Fruit fly (Drosophila melanogaster): ENCODE data around the gene P5cr.
A peak's percentile ranks its signal among the peaks of the same experiment; 100 is the strongest.

P5cr gene

dm6 chr3R:19028758-19029157 lies at the start of gene P5cr, which contains the start of gene GatA (continued):
- TF ChIP-seq CG3407 (GFP tag; optimal IDR thresholded peaks at IDR 0.05) = peak; percentile 10
- TF ChIP-seq lilli (GFP tag; optimal IDR thresholded peaks at IDR 0.05) = peak; percentile 97
- TF ChIP-seq oc (tag; optimal IDR thresholded peaks at IDR 0.05) = no peak
- no peak for TF ChIP-seq Scr (GFP tag; IDR thresholded peaks at IDR 0.05; ENCODE audit: partially characterized antibody)
- no peak for TF ChIP-seq lov (optimal IDR thresholded peaks at IDR 0.05)
- TF ChIP-seq lov (GFP tag; IDR thresholded peaks at IDR 0.05) = 0 out of 3 replicates have a peak, but pooled peaks have one; percentile 21
- TF ChIP-seq CG8765 (GFP tag; IDR thresholded peaks at IDR 0.05) = peak; percentile 39; the same call in 1 of the 2 replicates
- no peak for TF ChIP-seq CkIIα-i1 (GFP tag; IDR thresholded peaks at IDR 0.05)
- no peak for TF ChIP-seq CG15073 (GFP tag; optimal IDR thresholded peaks at IDR 0.05)
- peak; percentile 82 for TF ChIP-seq CG9876 (GFP tag; optimal IDR thresholded peaks at IDR 0.05)
- peak; percentile 56 for TF ChIP-seq CG13775 (GFP tag; optimal IDR thresholded peaks at IDR 0.05)
- no peak for TF ChIP-seq CG2202 (tag; optimal IDR thresholded peaks at IDR 0.05)
- no peak; the same call in 2 of the 3 replicates for TF ChIP-seq CG34224 (GFP tag; IDR thresholded peaks at IDR 0.05; ENCODE audit: partially characterized antibody)
- TF ChIP-seq ro (GFP tag; IDR thresholded peaks at IDR 0.05) = no peak
- TF ChIP-seq toy (GFP tag; IDR thresholded peaks at IDR 0.05) = no peak; the same call in 1 of the 2 replicates
- peak; percentile 92 for TF ChIP-seq MBD-R2 (GFP tag; IDR thresholded peaks at IDR 0.05)
- TF ChIP-seq Fer2 (tag; optimal IDR thresholded peaks at IDR 0.05) = peak; percentile 68
- TF ChIP-seq CG3726 (GFP tag; IDR thresholded peaks at IDR 0.05) = no peak
- peak; percentile 38 for TF ChIP-seq Ets97D (GFP tag; optimal IDR thresholded peaks at IDR 0.05)
- TF ChIP-seq CG11504 (tag; optimal IDR thresholded peaks at IDR 0.05) = peak; percentile 72
- TF ChIP-seq Oaz (GFP tag; IDR thresholded peaks at IDR 0.05) = peak; percentile 47; the same call in 1 of the 2 replicates
- no peak for TF ChIP-seq hth (optimal IDR thresholded peaks at IDR 0.05)
- TF ChIP-seq odd (GFP tag; optimal IDR thresholded peaks at IDR 0.05) = peak; percentile 60
- TF ChIP-seq CG33213 (GFP tag; optimal IDR thresholded peaks at IDR 0.05) = peak; percentile 75
- peak; percentile 72 for TF ChIP-seq wek (GFP tag; optimal IDR thresholded peaks at IDR 0.05)
- peak; percentile 45 for TF ChIP-seq Bdp1 (GFP tag; optimal IDR thresholded peaks at IDR 0.05)
- TF ChIP-seq CG10267 (tag; optimal IDR thresholded peaks at IDR 0.05) = peak; percentile 39
- TF ChIP-seq Doc2 (GFP tag; IDR thresholded peaks at IDR 0.05) = no peak
- TF ChIP-seq pb (GFP tag; optimal IDR thresholded peaks at IDR 0.05) = peak; percentile 64
- no peak for TF ChIP-seq h (optimal IDR thresholded peaks at IDR 0.05)
- TF ChIP-seq mld (GFP tag; IDR thresholded peaks at IDR 0.05; ENCODE audit: partially characterized antibody) = no peak
- TF ChIP-seq Dip3 (GFP tag; optimal IDR thresholded peaks at IDR 0.05) = peak; percentile 86
- peak; percentile 58 for TF ChIP-seq Hey (tag; optimal IDR thresholded peaks at IDR 0.05)
- peak; percentile 34 for TF ChIP-seq Ravus (GFP tag; IDR thresholded peaks at IDR 0.05)
- peak; percentile 50 for TF ChIP-seq Abd-B (GFP tag; optimal IDR thresholded peaks at IDR 0.05)
- TF ChIP-seq Xbp1 (GFP tag; optimal IDR thresholded peaks at IDR 0.05) = peak; percentile 91
- TF ChIP-seq Fer3 (tag; optimal IDR thresholded peaks at IDR 0.05) = peak; percentile 85
- TF ChIP-seq CG2120 (GFP tag; optimal IDR thresholded peaks at IDR 0.05) = peak; percentile 97
- no peak for TF ChIP-seq CG8478 (optimal IDR thresholded peaks at IDR 0.05)
- TF ChIP-seq Kr (GFP tag; optimal IDR thresholded peaks at IDR 0.05) = no peak
- peak; percentile 51; the same call in 1 of the 2 replicates for TF ChIP-seq Awh (GFP tag; IDR thresholded peaks at IDR 0.05)
- TF ChIP-seq Atf6 (GFP tag; IDR thresholded peaks at IDR 0.05) = peak; percentile 86
- TF ChIP-seq CG12155 (GFP tag; optimal IDR thresholded peaks at IDR 0.05) = peak; percentile 83
- peak; percentile 88 for TF ChIP-seq CG30403 (GFP tag; optimal IDR thresholded peaks at IDR 0.05)
- TF ChIP-seq wor (GFP tag; IDR thresholded peaks at IDR 0.05) = no peak
- peak; percentile 81 for TF ChIP-seq H2.0 (GFP tag; IDR thresholded peaks at IDR 0.05)
- no peak for TF ChIP-seq chinmo (GFP tag; IDR thresholded peaks at IDR 0.05; ENCODE audit: partially characterized antibody)
- TF ChIP-seq CG10979 (tag; optimal IDR thresholded peaks at IDR 0.05) = peak; percentile 31
- TF ChIP-seq CG6854 (GFP tag; optimal IDR thresholded peaks at IDR 0.05) = peak; percentile 51
- TF ChIP-seq CG31365 (tag; optimal IDR thresholded peaks at IDR 0.05) = peak; percentile 47
- peak; percentile 33; the same call in 1 of the 2 replicates for TF ChIP-seq CG13287 (GFP tag; IDR thresholded peaks at IDR 0.05; ENCODE audit: partially characterized antibody)
- no peak for TF ChIP-seq fd102C (GFP tag; optimal IDR thresholded peaks at IDR 0.05)
